Worm (Caenorhabditis elegans): ENCODE data around the gene cec-2.

ce11 chrIV:1127852-1128251 lies 42.7 kb upstream of the cec-2 start:
- no peak for TF ChIP-seq lin-39 (tag; optimal IDR thresholded peaks at IDR 0.05)
- TF ChIP-seq mab-5 (tag; optimal IDR thresholded peaks at IDR 0.05), result no peak
- no peak for TF ChIP-seq ceh-16 (tag; optimal IDR thresholded peaks at IDR 0.05)
- TF ChIP-seq nhr-77 (tag; optimal IDR thresholded peaks at IDR 0.05), result no peak
